Fruit fly (Drosophila melanogaster) S2 (cell line): ENCODE measurements around the gene CG44574.

Source experiments
- CG8478 ChIP-seq: fragments of >200 bp; optimal IDR thresholded peaks from 2 replicates; lab custom pipeline; 2018
- CTCF ChIP-seq, 2 experiments: fragments of >200 bp; optimal IDR thresholded peaks; 2 replicates each; lab custom pipeline; 2018

Gene CG44574

DNA sequence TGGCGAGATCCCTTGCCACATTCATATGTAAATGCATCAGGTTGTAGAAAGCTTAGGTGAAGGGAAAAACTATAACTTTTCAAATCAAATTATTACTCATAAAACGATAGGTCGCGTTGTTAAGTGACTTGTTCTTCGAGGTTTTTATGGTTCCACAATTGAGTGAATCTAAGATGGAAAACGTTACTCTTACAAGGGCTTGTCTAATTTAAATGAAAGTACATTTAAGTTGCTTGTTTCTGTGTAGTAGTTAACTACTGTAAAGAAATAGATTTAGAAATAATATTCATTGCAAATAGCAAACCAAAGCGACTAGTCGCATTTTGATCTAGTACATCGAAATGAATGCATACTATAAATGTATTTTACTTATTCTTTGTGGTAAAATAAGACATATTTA, at the start of gene CG44574:
CG44574 (plus strand) TSS at position 301 of the 400 bp plus-strand sequence.
- TF ChIP-seq CG8478: no peak
- TF ChIP-seq CTCF (optimal IDR thresholded peaks at IDR 0.05; lab: Kevin White, UChicago): no peak

DNA sequence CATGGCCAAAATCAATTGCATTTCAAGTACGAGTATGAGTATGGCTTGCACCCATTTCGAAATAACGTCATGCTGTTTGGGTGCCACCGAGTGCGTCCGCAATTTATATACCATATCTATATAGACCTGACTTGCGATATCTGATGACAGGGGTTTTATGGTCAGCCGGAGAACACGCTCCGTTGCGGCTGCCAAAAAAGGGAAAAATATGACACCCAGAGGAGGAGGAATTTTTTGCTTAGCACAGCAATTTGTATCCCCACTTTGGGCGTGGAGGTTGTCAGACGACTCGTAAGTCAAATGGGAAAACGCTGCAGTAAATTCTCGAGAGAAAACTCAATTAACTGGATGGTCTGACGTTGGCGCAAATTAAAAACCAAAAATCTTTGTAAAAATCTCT, 26.8 kb upstream of the CG44574 start:
- TF ChIP-seq CTCF (optimal IDR thresholded peaks at IDR 0.05; lab: Kevin White, UChicago) (no peak), CG8478 (no peak)

DNA sequence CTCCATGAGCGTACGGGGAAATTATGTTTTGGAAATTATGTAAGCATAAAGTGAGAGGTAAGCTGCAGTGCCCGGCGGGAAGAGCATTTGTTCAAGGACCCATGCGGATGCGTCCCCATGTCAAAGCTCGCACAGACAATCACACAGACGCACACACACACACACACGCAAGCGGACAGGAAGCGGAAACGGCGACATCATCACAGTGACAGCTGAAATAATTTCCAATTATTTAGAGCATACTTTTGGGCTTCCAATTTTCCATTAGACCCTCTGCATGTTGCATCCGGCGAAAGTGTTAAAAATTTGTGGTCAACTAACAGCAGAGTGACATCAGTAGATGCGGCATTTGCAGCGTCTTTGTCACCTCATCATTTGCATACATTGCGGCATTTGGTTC, 16.8 kb upstream of the CG44574 start:
- TF ChIP-seq CG8478: no peak
- no peak for TF ChIP-seq CTCF (optimal IDR thresholded peaks at IDR 0.05; lab: Kevin White, UChicago)

DNA sequence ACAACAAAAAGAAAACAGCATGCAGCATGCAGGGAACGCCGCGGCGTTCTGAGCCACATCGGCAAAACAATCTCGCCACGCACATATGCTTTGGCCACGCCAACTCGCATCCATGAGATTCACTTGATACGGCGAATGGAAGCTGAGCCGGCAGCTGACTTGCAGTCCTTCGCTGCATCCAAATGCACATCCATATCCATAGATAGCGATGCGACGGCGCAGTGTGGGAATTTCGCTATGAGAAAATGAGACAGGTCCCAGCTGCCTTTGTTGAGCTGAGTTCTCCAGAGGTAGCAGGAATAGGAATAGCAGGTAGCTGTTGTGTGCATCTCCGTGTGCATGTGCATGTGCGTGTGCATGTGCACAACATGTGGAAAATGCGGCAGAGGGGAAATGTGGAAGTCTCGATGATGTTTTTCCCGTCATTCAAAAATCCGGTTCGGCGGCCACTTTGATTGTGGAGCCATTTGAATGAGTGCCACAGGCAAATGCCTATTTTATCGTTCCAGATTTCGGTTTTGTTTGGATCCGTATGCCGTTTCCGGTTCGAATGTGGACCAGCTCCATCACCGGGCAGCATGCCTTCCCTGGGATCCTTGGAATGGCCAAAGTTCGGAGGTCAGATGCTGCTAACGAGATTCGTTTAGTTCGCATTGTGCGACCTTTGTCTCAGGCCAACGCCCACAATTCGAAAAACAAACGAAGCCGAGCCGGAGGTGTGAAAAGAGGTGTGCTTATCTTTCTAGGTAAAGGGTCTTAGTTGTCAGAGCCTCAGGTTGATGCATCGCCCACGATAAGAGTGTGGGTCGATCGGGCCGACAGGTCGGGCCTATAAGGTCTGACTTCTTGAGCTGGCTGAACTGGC, 12.5 kb upstream of the CG44574 start:
- no peak for TF ChIP-seq CG8478
- no peak for TF ChIP-seq CTCF (optimal IDR thresholded peaks at IDR 0.05; lab: Kevin White, UChicago)

DNA sequence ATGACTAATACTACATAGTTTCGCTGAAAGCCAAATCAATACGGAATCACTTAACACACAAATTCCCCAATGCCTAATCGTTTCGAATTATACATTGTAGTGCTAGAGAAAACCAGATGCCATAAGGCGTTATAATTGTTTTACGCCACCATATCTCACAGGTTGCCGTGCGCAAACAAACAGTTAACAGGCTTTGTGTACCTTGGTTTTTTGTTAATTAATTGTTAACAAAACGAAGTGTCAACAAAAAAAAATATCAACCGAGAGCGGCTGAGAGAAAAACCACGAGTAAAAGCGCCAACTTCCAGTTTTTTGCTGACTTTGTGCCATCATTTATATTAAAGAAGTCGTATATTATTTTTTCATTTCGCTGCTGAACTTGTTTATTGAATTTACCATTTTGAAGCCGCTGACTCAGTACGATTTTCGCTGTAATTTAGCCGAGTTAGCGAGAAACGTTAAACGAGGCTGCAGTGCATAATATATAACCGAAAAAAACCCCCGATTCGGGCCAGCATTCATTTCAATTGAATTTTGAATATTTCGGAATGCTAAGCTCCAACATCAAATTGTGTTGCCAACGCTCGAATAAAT, 7.0 kb upstream of the CG44574 start:
- TF ChIP-seq CTCF (optimal IDR thresholded peaks at IDR 0.05; lab: Kevin White, UChicago) (no peak), CG8478 (no peak)

dm6 chr2L:5879363-5879934, 4.1 kb upstream of the CG44574 start, which contains the start of gene rau:
TSS of gene rau (minus strand) at chr2L:5879498.
- TF ChIP-seq CG8478 (no peak), CTCF (optimal IDR thresholded peaks at IDR 0.05; lab: Kevin White, UChicago) (no peak)

DNA sequence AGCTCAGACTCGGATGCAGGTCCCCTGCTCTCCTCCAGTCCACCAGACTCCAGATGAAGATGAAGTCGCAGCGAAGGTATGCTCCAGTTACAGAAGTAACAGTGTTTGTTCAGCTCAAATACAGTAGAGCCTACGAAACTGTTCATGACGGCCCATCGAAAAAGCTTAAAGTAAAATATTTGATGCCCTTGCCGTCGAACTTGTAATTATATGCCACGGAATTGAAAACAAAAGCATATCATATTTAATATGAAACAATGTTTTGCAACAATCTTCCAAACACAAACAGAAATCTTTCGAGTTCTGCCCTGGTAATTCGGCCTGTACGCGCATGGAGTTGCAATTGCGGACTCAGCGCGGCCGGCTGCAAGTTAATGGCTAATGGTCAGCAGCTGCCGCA, 2.4 kb upstream of the CG44574 start:
- TF ChIP-seq CTCF (optimal IDR thresholded peaks at IDR 0.05; lab: Kevin White, UChicago): no peak
- no peak for TF ChIP-seq CG8478

- TF ChIP-seq CTCF (optimal IDR thresholded peaks at IDR 0.05; lab: Kevin White, UChicago): no peak
- TF ChIP-seq CG8478: no peak
Observed at dm6 chr2L:5884674-5885073, 1.1 kb downstream of the CG44574 start, which contains the start of the genes Sfp26Ac and CG43185. TSS of gene Sfp26Ac (minus strand) at chr2L:5884774. TSS of gene CG43185 (plus strand) at chr2L:5884888.

- TF ChIP-seq CG8478 (no peak), CTCF (optimal IDR thresholded peaks at IDR 0.05; lab: Kevin White, UChicago) (no peak)
Observed at dm6 chr2L:5885702-5886101, 2.2 kb downstream of the CG44574 start, which contains the start of gene CG9029. TSS of gene CG9029 (plus strand) at chr2L:5886002.

dm6 chr2L:5886955-5887354, 3.4 kb downstream of the CG44574 start:
- TF ChIP-seq CG8478: no peak
- TF ChIP-seq CTCF (optimal IDR thresholded peaks at IDR 0.05; lab: Kevin White, UChicago): no peak

dm6 chr2L:5890556-5890955, 7.0 kb downstream of the CG44574 start:
- TF ChIP-seq CTCF (optimal IDR thresholded peaks at IDR 0.05; lab: Kevin White, UChicago) (no peak), CG8478 (no peak)

DNA sequence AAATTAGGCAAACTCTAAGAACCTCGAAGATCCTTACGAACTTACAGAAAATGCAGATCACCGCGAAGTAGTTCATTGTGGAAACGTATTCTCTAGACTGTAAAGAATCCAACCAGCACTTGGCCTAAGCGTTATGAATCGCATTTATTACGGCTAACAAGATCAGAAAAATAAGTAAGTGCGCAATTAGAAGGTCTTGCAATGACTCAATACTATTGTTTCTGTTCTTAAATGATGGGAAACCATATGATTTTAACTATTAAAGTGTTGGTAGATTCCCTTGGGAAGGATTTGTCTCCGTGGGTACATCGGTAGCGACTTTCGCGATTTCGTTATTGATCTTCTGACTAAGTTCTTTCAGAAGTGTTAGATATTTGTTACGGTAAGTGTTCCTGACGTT, 9.2 kb downstream of the CG44574 start, which contains the start of gene Acp26Ab:
Acp26Ab (minus strand) TSS at position 101 of the 400 bp plus-strand sequence.
- TF ChIP-seq CTCF (optimal IDR thresholded peaks at IDR 0.05; lab: Kevin White, UChicago) (no peak), CG8478 (no peak)

DNA sequence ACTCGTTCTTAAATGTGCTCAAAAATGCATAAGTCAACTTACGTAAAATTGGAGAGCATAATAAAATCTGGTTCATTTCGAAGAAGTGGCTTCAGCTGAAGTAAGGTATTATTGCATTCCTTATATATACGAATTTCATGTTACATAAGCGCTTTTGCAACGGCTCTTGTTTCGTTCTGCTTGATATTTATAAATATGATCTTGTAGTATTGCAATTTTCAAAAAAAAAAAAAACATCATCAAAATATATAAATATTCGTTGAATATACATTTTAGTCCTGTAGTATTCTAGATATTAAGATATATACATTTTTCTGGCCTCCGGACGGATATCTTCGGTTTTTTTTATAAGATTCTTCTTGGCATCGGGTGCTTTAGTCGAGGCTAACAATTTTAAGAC, 10.3 kb downstream of the CG44574 start, which contains the start of gene Acp26Aa:
Acp26Aa (minus strand) TSS at position 101 of the 400 bp plus-strand sequence.
- TF ChIP-seq CG8478 (no peak), CTCF (optimal IDR thresholded peaks at IDR 0.05; lab: Kevin White, UChicago) (no peak)

DNA sequence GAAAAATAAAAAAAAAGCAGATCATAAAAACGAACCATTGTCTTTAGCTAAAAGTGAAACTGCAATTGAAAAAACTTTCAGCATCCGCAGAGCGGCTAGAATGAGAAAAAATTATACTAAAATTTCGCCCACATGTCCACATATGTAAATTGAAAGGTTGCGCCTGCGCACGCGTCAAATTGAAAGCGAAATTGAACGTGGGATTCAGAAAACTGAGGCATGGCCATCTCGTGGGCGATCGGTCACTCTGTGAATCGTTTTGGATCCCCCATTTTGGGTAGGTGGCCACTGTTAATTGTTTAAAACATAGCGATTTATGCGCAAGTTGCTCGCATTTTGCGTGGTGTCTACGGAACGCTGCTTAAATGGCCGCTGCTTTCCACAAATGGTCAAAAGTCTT, 11.0 kb downstream of the CG44574 start:
- TF ChIP-seq CG8478 (no peak), CTCF (optimal IDR thresholded peaks at IDR 0.05; lab: Kevin White, UChicago) (no peak)

DNA sequence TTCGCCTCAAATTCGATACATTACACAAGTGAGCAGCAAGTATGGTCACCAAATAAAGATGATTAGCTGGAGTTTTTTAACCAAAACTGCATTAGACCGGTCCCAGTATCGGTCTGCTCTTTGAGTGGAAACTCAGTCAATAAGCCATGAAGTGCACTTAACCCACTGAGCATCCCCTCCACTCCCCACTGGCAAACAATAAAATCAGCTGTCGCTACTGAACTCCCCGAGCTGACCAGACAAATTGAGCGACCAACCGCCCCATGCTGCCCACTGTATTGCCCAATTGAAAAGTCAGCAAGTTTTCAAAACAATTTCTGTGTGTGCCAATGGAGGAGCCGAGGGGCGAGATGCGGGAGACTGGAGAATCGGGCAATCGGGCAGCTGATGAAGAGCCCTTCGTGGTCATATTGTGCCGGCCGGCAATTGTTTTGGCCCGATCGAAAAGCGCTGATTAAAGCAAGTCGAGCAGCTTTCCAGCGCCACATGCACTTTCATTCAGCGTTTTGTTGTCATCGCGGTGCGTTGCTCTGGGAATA, 15.7 kb downstream of the CG44574 start:
- TF ChIP-seq CG8478 (no peak), CTCF (optimal IDR thresholded peaks at IDR 0.05; lab: Kevin White, UChicago) (no peak)
